Worm (Caenorhabditis elegans) whole organism, L4 larva: Measurements from ENCODE around the gene bath-41.

Experiments
- ceh-44 ChIP-seq: fragments of 200-800 bp; sonication (Bioruptor generic); IDR thresholded peaks from 2 replicates; pipeline ENCODE4 v1.3.6; 2022; ENCODE audit warnings: missing genetic modification reagents, missing genetic modification characterization, missing compliant biosample characterization
- hlh-11 ChIP-seq: fragments of 200-800 bp; sonication (Bioruptor generic); optimal IDR thresholded peaks from 2 replicates; lab custom pipeline; 2018; ENCODE audit warnings: mild to moderate bottlenecking, missing genetic modification characterization, missing compliant biosample characterization
- lin-1 ChIP-seq: fragments of 200-800 bp; sonication (Bioruptor generic); IDR thresholded peaks from 2 replicates; pipeline ENCODE4 v1.3.6; 2022; ENCODE audit warnings: missing genetic modification reagents, missing genetic modification characterization, missing compliant biosample characterization
- lin-13 ChIP-seq: fragments of 150-350 bp; optimal IDR thresholded peaks from 2 replicates; lab custom pipeline; 2014; ENCODE audit warnings: missing biosample characterization, missing genetic modification reagents, missing genetic modification characterization
- nhr-10 ChIP-seq: fragments of 150-350 bp; optimal IDR thresholded peaks from 2 replicates; lab custom pipeline; 2014; ENCODE audit warnings: missing biosample characterization, missing genetic modification characterization
- nhr-237 ChIP-seq: sonication (generic microtip); optimal IDR thresholded peaks from 2 replicates; lab custom pipeline; 2017; ENCODE audit warnings: missing biosample characterization, missing genetic modification characterization
- ztf-11 ChIP-seq: fragments of 150-350 bp; optimal IDR thresholded peaks from 2 replicates; lab custom pipeline; 2014; ENCODE audit warnings: missing biosample characterization, missing genetic modification characterization

- no peak for TF ChIP-seq nhr-237 (tag; lab: Kevin White, UChicago)
- no peak for TF ChIP-seq lin-1 (GFP tag; lab: Robert Waterston, UW)
- no peak for TF ChIP-seq hlh-11 (tag; lab: Kevin White, UChicago)
- no peak for TF ChIP-seq nhr-10 (tag; lab: Kevin White, UChicago)
- no peak for TF ChIP-seq ztf-11 (tag; lab: Kevin White, UChicago)
- TF ChIP-seq ceh-44 (GFP tag; lab: Robert Waterston, UW): no peak
- TF ChIP-seq lin-13: no peak
Observed at ce11 chrIII:6670737-6671242, 51.3 kb downstream of the bath-41 start.
